Worm (Caenorhabditis elegans) whole organism, mixed stage, embryonic: ENCODE results near the gene tre-5.

Experiments used
- blmp-1 ChIP-seq: fragments of 150-350 bp; optimal IDR thresholded peaks from 2 replicates; lab custom pipeline; 2014; ENCODE audit warnings: missing biosample characterization, missing genetic modification characterization
- cnd-1 ChIP-seq: fragments of 200-800 bp; sonication (Bioruptor generic); optimal IDR thresholded peaks from 2 replicates; lab custom pipeline; 2018; ENCODE audit warnings: mild to moderate bottlenecking, missing genetic modification characterization, missing compliant biosample characterization
- lin-13 ChIP-seq: fragments of 150-350 bp; optimal IDR thresholded peaks from 2 replicates; lab custom pipeline; 2014; ENCODE audit warnings: missing biosample characterization, missing genetic modification characterization
- nhr-12 ChIP-seq: fragments of 150-350 bp; optimal IDR thresholded peaks from 2 replicates; lab custom pipeline; 2014; ENCODE audit warnings: missing biosample characterization, missing genetic modification characterization
- unc-62 ChIP-seq: fragments of 150-350 bp; optimal IDR thresholded peaks from 2 replicates; lab custom pipeline; 2014; ENCODE audit warnings: missing biosample characterization, missing genetic modification reagents, missing genetic modification characterization

ce11 chrII:97992-98763, 43.1 kb upstream of the tre-5 start, which contains the start of the genes luc-7L3 and sftb-6:
- no peak for TF ChIP-seq lin-13 (tag; lab: Kevin White, UChicago)
- no peak for TF ChIP-seq nhr-12 (tag; lab: Kevin White, UChicago)
- TF ChIP-seq cnd-1 (tag; lab: Kevin White, UChicago), result no peak
- no peak for TF ChIP-seq blmp-1 (tag; lab: Kevin White, UChicago)
- TF ChIP-seq unc-62 (GFP tag; lab: Kevin White, UChicago), result no peak
